Worm (Caenorhabditis elegans): ENCODE results near the gene srd-5.

ce11 chrIV:5654693-5655092, 19.6 kb downstream of the srd-5 start:
- TF ChIP-seq ref-1 (GFP tag; conservative IDR thresholded peaks at IDR 0.05) (no peak), med-1 (GFP tag; optimal IDR thresholded peaks at IDR 0.05; ENCODE audit: insufficient read depth) (no peak), flt-1 (GFP tag; IDR thresholded peaks at IDR 0.05) (no peak), T22C8.4 (GFP tag; IDR thresholded peaks at IDR 0.05) (no peak), ztf-29 (GFP tag; IDR thresholded peaks at IDR 0.05) (no peak)

Measured in whole organism, midembryonic.